Fruit fly (Drosophila melanogaster): Measurements from ENCODE around the gene Daxx.

Gene Daxx

dm6 chr2L:6473076-6474037 lies 7.4 kb upstream of the Daxx start, which contains the start of gene mmy (continued):
- peak; percentile 20 for TF ChIP-seq repo (GFP tag; optimal IDR thresholded peaks at IDR 0.05)
- peak; percentile 61 for TF ChIP-seq odd (GFP tag; optimal IDR thresholded peaks at IDR 0.05)
- peak; percentile 47 for TF ChIP-seq CG32532 (GFP tag; IDR thresholded peaks at IDR 0.05)
- peak; percentile 74 for TF ChIP-seq row (GFP tag; IDR thresholded peaks at IDR 0.05)
- peak; percentile 29 for TF ChIP-seq YL-1 (GFP tag; optimal IDR thresholded peaks at IDR 0.05)
- TF ChIP-seq E2f2 (GFP tag; IDR thresholded peaks at IDR 0.05), result peak; percentile 45; the same call in 1 of the 2 replicates
- TF ChIP-seq bcd (GFP tag; optimal IDR thresholded peaks at IDR 0.05), result peak; percentile 61
- no peak for TF ChIP-seq Hmx (GFP tag; optimal IDR thresholded peaks at IDR 0.05)
- TF ChIP-seq BEAF-32 (GFP tag; optimal IDR thresholded peaks at IDR 0.05), result peak; percentile 43
- TF ChIP-seq Dfd (GFP tag; optimal IDR thresholded peaks at IDR 0.05), result no peak
- TF ChIP-seq maf-S (GFP tag; optimal IDR thresholded peaks at IDR 0.05), result peak; percentile 13
- TF ChIP-seq ab (GFP tag; optimal IDR thresholded peaks at IDR 0.05), result no peak
- peak; percentile 85 for TF ChIP-seq CG4617 (GFP tag; optimal IDR thresholded peaks at IDR 0.05; ENCODE audit: borderline replicate concordance)
- TF ChIP-seq CG8944 (GFP tag; optimal IDR thresholded peaks at IDR 0.05), result peak; percentile 19
- no peak for TF ChIP-seq psq (GFP tag; optimal IDR thresholded peaks at IDR 0.05)
- TF ChIP-seq jing (GFP tag; optimal IDR thresholded peaks at IDR 0.05), result no peak
- peak; percentile 72 for TF ChIP-seq grn (GFP tag; optimal IDR thresholded peaks at IDR 0.05)
- no peak for TF ChIP-seq Lim3 (GFP tag; IDR thresholded peaks at IDR 0.05)
- TF ChIP-seq CG9609 (GFP tag; optimal IDR thresholded peaks at IDR 0.05), result peak; percentile 10
- no peak for TF ChIP-seq CG9727 (GFP tag; optimal IDR thresholded peaks at IDR 0.05)
- TF ChIP-seq CG1832 (GFP tag; optimal IDR thresholded peaks at IDR 0.05), result no peak
- TF ChIP-seq CG30020 (tag; optimal IDR thresholded peaks at IDR 0.05), result peak; percentile 61
- no peak for TF ChIP-seq kay (GFP tag; optimal IDR thresholded peaks at IDR 0.05)
- TF ChIP-seq MBD-R2 (GFP tag; IDR thresholded peaks at IDR 0.05), result peak; percentile 62
- TF ChIP-seq CG42726 (GFP tag; IDR thresholded peaks at IDR 0.05; ENCODE audit: partially characterized antibody), result peak; percentile 50; the same call in 1 of the 2 replicates
- peak; percentile 50 for TF ChIP-seq CG12104 (GFP tag; optimal IDR thresholded peaks at IDR 0.05)
- peak; percentile 73 for TF ChIP-seq PHDP (tag; optimal IDR thresholded peaks at IDR 0.05)
- no peak for TF ChIP-seq Max (GFP tag; optimal IDR thresholded peaks at IDR 0.05)
- peak; percentile 54; the same call in 2 of the 3 replicates for TF ChIP-seq sr (GFP tag; IDR thresholded peaks at IDR 0.05)
- no peak for TF ChIP-seq Mrtf (GFP tag; IDR thresholded peaks at IDR 0.05)
- TF ChIP-seq CG8765 (GFP tag; IDR thresholded peaks at IDR 0.05), result no peak; the same call in 1 of the 2 replicates
- TF ChIP-seq CG17612 (GFP tag; IDR thresholded peaks at IDR 0.05), result no peak
- peak; percentile 37 for TF ChIP-seq her (GFP tag; optimal IDR thresholded peaks at IDR 0.05)
- no peak for TF ChIP-seq pum (GFP tag; optimal IDR thresholded peaks at IDR 0.05)
- peak; percentile 33 for TF ChIP-seq Abd-B (GFP tag; optimal IDR thresholded peaks at IDR 0.05)
- TF ChIP-seq unc-4 (GFP tag; IDR thresholded peaks at IDR 0.05; ENCODE audit: partially characterized antibody), result peak; percentile 38; the same call in 1 of the 2 replicates
- peak; percentile 66 for TF ChIP-seq Fer3 (tag; optimal IDR thresholded peaks at IDR 0.05)
- no peak for TF ChIP-seq CG31388 (GFP tag; optimal IDR thresholded peaks at IDR 0.05)
- no peak for TF ChIP-seq dan (GFP tag; IDR thresholded peaks at IDR 0.05)
- no peak for TF ChIP-seq CG12942 (GFP tag; optimal IDR thresholded peaks at IDR 0.05)
- peak; percentile 56; the same call in 1 of the 2 replicates for TF ChIP-seq CG10366 (GFP tag; IDR thresholded peaks at IDR 0.05)
- no peak for TF ChIP-seq Six4 (GFP tag; optimal IDR thresholded peaks at IDR 0.05)
- TF ChIP-seq CG5953 (GFP tag; IDR thresholded peaks at IDR 0.05), result no peak
- peak; percentile 3 for TF ChIP-seq CG15696 (tag; optimal IDR thresholded peaks at IDR 0.05)
- TF ChIP-seq CG16813 (GFP tag; IDR thresholded peaks at IDR 0.05; ENCODE audit: partially characterized antibody), result peak; percentile 30; the same call in 1 of the 3 replicates
- no peak for TF ChIP-seq Tbp (GFP tag; optimal IDR thresholded peaks at IDR 0.05)
- no peak for TF ChIP-seq Taf1 (GFP tag; IDR thresholded peaks at IDR 0.05)
- peak; percentile 66 for TF ChIP-seq CG18599 (GFP tag; optimal IDR thresholded peaks at IDR 0.05)
- peak; percentile 22 for TF ChIP-seq sd (tag; optimal IDR thresholded peaks at IDR 0.05)

All from whole organism, embryonic.